Worm (Caenorhabditis elegans) whole organism, L2 larva: ENCODE measurements around the gene W09D10.4.

Source experiments
- ama-1 ChIP-seq: fragments of 150-350 bp; optimal IDR thresholded peaks from 2 replicates; lab custom pipeline; 2018; ENCODE audit warnings: inconsistent platforms
- elt-3 ChIP-seq: sonication (generic microtip); optimal IDR thresholded peaks from 2 replicates; lab custom pipeline; 2017; ENCODE audit warnings: missing biosample characterization, missing genetic modification characterization
- sma-9 ChIP-seq, 2 experiments: fragments of 150-350 bp in 1 of 2; sonication (generic microtip) in 1 of 2; optimal IDR thresholded peaks; 2 replicates each; lab custom pipeline; 2014 to 2016; ENCODE audit warnings: missing genetic modification characterization in 2 of 2, mild to moderate bottlenecking in 1 of 2, missing biosample characterization in 1 of 2, missing compliant biosample characterization in 1 of 2, missing genetic modification reagents in 1 of 2, moderate library complexity in 1 of 2

- TF ChIP-seq elt-3 (tag; lab: Kevin White, UChicago), result no peak
- TF ChIP-seq sma-9 (GFP tag; optimal IDR thresholded peaks at IDR 0.05; lab: Kevin White, UChicago), result peak; percentile 30
- TF ChIP-seq sma-9 (tag; optimal IDR thresholded peaks at IDR 0.05; lab: Kevin White, UChicago), result no peak
- no peak for TF ChIP-seq ama-1 (lab: Kevin White, UChicago)
These were observed 2.1 kb upstream of the W09D10.4 start for ce11 chrIII:10718078-10718477.
